Worm (Caenorhabditis elegans): ENCODE results near the gene drd-5.

- peak; percentile 55 for TF ChIP-seq hlh-30 (tag; optimal IDR thresholded peaks at IDR 0.05; ENCODE audit: insufficient read depth)
- TF ChIP-seq nhr-11 (tag; optimal IDR thresholded peaks at IDR 0.05): no peak
- TF ChIP-seq lir-3 (tag; optimal IDR thresholded peaks at IDR 0.05): no peak
- TF ChIP-seq lin-15B (tag; optimal IDR thresholded peaks at IDR 0.05): no peak
- no peak for TF ChIP-seq R02D3.7 (tag; optimal IDR thresholded peaks at IDR 0.05)
- TF ChIP-seq lin-38 (GFP tag; IDR thresholded peaks at IDR 0.05): no peak
- TF ChIP-seq lim-7 (GFP tag; IDR thresholded peaks at IDR 0.05): no peak
- TF ChIP-seq fkh-10 (GFP tag; optimal IDR thresholded peaks at IDR 0.05): no peak
- TF ChIP-seq nhr-76 (tag; optimal IDR thresholded peaks at IDR 0.05): no peak
- no peak for TF ChIP-seq zag-1 (tag; optimal IDR thresholded peaks at IDR 0.05)
- no peak for TF ChIP-seq ztf-11 (tag; optimal IDR thresholded peaks at IDR 0.05)
- no peak for TF ChIP-seq daf-19 (GFP tag; conservative IDR thresholded peaks at IDR 0.05)
Observed at ce11 chrX:8356305-8356704, 10.2 kb upstream of the drd-5 start.

Data from whole organism, L4 larva.